Fruit fly (Drosophila melanogaster) whole organism, adult: ENCODE data around the gene Prosbeta2R1.
A peak's percentile ranks its signal among the peaks of the same experiment; 100 is the strongest.

Experiments used
- CG11617 ChIP-seq: fragments of 200-800 bp; sonication (Bioruptor generic); optimal IDR thresholded peaks from 2 replicates; lab custom pipeline; 2017; ENCODE audit warnings: mild to moderate bottlenecking, missing biosample characterization, missing genetic modification reagents, missing genetic modification characterization
- CG12768 ChIP-seq: fragments of 200-800 bp; sonication (Bioruptor generic); optimal IDR thresholded peaks from 2 replicates; lab custom pipeline; 2017; ENCODE audit warnings: missing biosample characterization, missing genetic modification characterization, mild to moderate bottlenecking, moderate library complexity, missing genetic modification reagents
- CG14711 ChIP-seq: fragments of 200-800 bp; sonication (Bioruptor generic); optimal IDR thresholded peaks from 2 replicates; lab custom pipeline; 2018; ENCODE audit warnings: missing biosample characterization, mild to moderate bottlenecking, missing genetic modification characterization, moderate library complexity
- CG1620 ChIP-seq: fragments of 200-800 bp; sonication (Bioruptor generic); optimal IDR thresholded peaks from 2 replicates; lab custom pipeline; 2016; ENCODE audit warnings: missing biosample characterization, missing genetic modification characterization
- CG33017 ChIP-seq: fragments of 200-800 bp; sonication (Bioruptor generic); optimal IDR thresholded peaks from 2 replicates; lab custom pipeline; 2018; ENCODE audit warnings: missing biosample characterization, mild to moderate bottlenecking, missing genetic modification characterization, moderate library complexity
- CG5204 ChIP-seq: fragments of 200-800 bp; sonication (Bioruptor generic); optimal IDR thresholded peaks from 2 replicates; lab custom pipeline; 2016; ENCODE audit warnings: missing biosample characterization, missing genetic modification characterization
- CG7045 ChIP-seq: fragments of 200-800 bp; sonication (Bioruptor generic); optimal IDR thresholded peaks from 2 replicates; lab custom pipeline; 2017; ENCODE audit warnings: missing biosample characterization, mild to moderate bottlenecking, missing genetic modification characterization
- CG7101 ChIP-seq: fragments of 200-800 bp; sonication (Bioruptor generic); optimal IDR thresholded peaks from 2 replicates; lab custom pipeline; 2018; ENCODE audit warnings: missing biosample characterization, mild to moderate bottlenecking, missing genetic modification characterization, moderate library complexity
- Clk ChIP-seq: fragments of 200-800 bp; sonication (Bioruptor generic); optimal IDR thresholded peaks from 2 replicates; lab custom pipeline; 2017; ENCODE audit warnings: missing biosample characterization, missing genetic modification characterization
- Crg-1 ChIP-seq: fragments of 200-800 bp; sonication (Bioruptor generic); optimal IDR thresholded peaks from 2 replicates; lab custom pipeline; 2016; ENCODE audit warnings: missing biosample characterization, missing genetic modification characterization
- Hr96 ChIP-seq: fragments of 200-800 bp; sonication (Bioruptor generic); optimal IDR thresholded peaks from 2 replicates; lab custom pipeline; 2016; ENCODE audit warnings: missing biosample characterization, missing genetic modification characterization
- Mnt ChIP-seq: fragments of 200-800 bp; sonication (Bioruptor generic); optimal IDR thresholded peaks from 2 replicates; lab custom pipeline; 2016; ENCODE audit warnings: missing biosample characterization, mild to moderate bottlenecking, missing genetic modification characterization
- bab1 ChIP-seq: fragments of 200-800 bp; sonication (Bioruptor generic); optimal IDR thresholded peaks from 3 replicates; lab custom pipeline; 2019; ENCODE audit warnings: missing biosample characterization, mild to moderate bottlenecking, missing genetic modification characterization, moderate library complexity
- cic ChIP-seq: fragments of 200-800 bp; sonication (Bioruptor generic); optimal IDR thresholded peaks from 2 replicates; lab custom pipeline; 2017; ENCODE audit warnings: missing biosample characterization, mild to moderate bottlenecking, missing genetic modification characterization, moderate library complexity
- cnc ChIP-seq, 2 experiments: fragments of >200 bp; optimal IDR thresholded peaks; 2 replicates each; lab custom pipeline; 2017
- kay ChIP-seq: fragments of 200-800 bp; sonication (Bioruptor generic); peaks from one replicate; lab custom pipeline; 2016; ENCODE audit warnings: missing biosample characterization, missing genetic modification characterization, borderline replicate concordance
- ovo ChIP-seq: fragments of 200-800 bp; sonication (Bioruptor generic); optimal IDR thresholded peaks from 2 replicates; lab custom pipeline; 2016; ENCODE audit warnings: missing biosample characterization, missing genetic modification characterization
- pad ChIP-seq: fragments of 200-800 bp; sonication (Bioruptor generic); optimal IDR thresholded peaks from 3 replicates; lab custom pipeline; 2017; ENCODE audit warnings: missing biosample characterization, missing genetic modification characterization, mild to moderate bottlenecking, moderate library complexity, missing genetic modification reagents
- tj ChIP-seq: fragments of 200-800 bp; sonication (Bioruptor generic); optimal IDR thresholded peaks from 3 replicates; lab custom pipeline; 2017; ENCODE audit warnings: missing biosample characterization, mild to moderate bottlenecking, missing genetic modification characterization, moderate library complexity
- toe ChIP-seq: fragments of 200-800 bp; sonication (Bioruptor generic); optimal IDR thresholded peaks from 2 replicates; lab custom pipeline; 2016; ENCODE audit warnings: missing biosample characterization, missing genetic modification characterization

The Prosbeta2R1 gene

dm6 chrX:5800634-5801033, 8.1 kb upstream of the Prosbeta2R1 start:
- TF ChIP-seq CG11617 (GFP tag; lab: Kevin White, UChicago) (no peak), CG12768 (GFP tag; lab: Kevin White, UChicago) (no peak), CG7101 (tag; lab: Kevin White, UChicago) (no peak), CG14711 (tag; lab: Kevin White, UChicago) (no peak), pad (no peak)

dm6 chrX:5804377-5804776, 4.4 kb upstream of the Prosbeta2R1 start, which contains the start of gene Cpr5C:
Gene Cpr5C (plus strand): TSS chrX:5804677.
- TF ChIP-seq Crg-1 (GFP tag; lab: Kevin White, UChicago), result no peak

dm6 chrX:5812877-5813276, 4.1 kb downstream of the Prosbeta2R1 start, which contains the start of gene CG44329:
Gene CG44329 (minus strand): TSS chrX:5812977.
- TF ChIP-seq kay (GFP tag; lab: Kevin White, UChicago) (no peak), CG33017 (tag; lab: Kevin White, UChicago) (no peak), CG7101 (tag; lab: Kevin White, UChicago) (no peak), Mnt (GFP tag; lab: Kevin White, UChicago) (no peak), cnc (optimal IDR thresholded peaks at IDR 0.05; lab: Kevin White, UChicago) (no peak), CG5204 (GFP tag; lab: Kevin White, UChicago) (no peak), ovo (no peak), CG7045 (no peak), tj (GFP tag; lab: Kevin White, UChicago) (no peak), Clk (GFP tag; lab: Kevin White, UChicago) (no peak), bab1 (GFP tag; lab: Kevin White, UChicago) (no peak), CG14711 (tag; lab: Kevin White, UChicago) (no peak), pad (no peak), CG12768 (GFP tag; lab: Kevin White, UChicago) (no peak)

dm6 chrX:5815720-5816119, 7.0 kb downstream of the Prosbeta2R1 start, which contains the start of gene AgmNAT:
Gene AgmNAT (minus strand): TSS chrX:5815820.
- no peak for TF ChIP-seq CG7045
- no peak for TF ChIP-seq bab1 (GFP tag; lab: Kevin White, UChicago)
- TF ChIP-seq CG12768 (GFP tag; lab: Kevin White, UChicago), result no peak
- no peak for TF ChIP-seq CG14711 (tag; lab: Kevin White, UChicago)
- TF ChIP-seq Hr96, result no peak
- TF ChIP-seq Mnt (GFP tag; lab: Kevin White, UChicago), result peak; percentile 45
- no peak for TF ChIP-seq CG11617 (GFP tag; lab: Kevin White, UChicago)
- TF ChIP-seq pad, result no peak

- TF ChIP-seq cnc (optimal IDR thresholded peaks at IDR 0.05; lab: Kevin White, UChicago) (no peak), kay (GFP tag; lab: Kevin White, UChicago) (no peak), pad (no peak), CG7101 (tag; lab: Kevin White, UChicago) (no peak), CG33017 (tag; lab: Kevin White, UChicago) (no peak), CG5204 (GFP tag; lab: Kevin White, UChicago) (no peak), CG14711 (tag; lab: Kevin White, UChicago) (no peak), CG7045 (no peak), CG11617 (GFP tag; lab: Kevin White, UChicago) (no peak)
Measured at dm6 chrX:5817191-5817590, 8.4 kb downstream of the Prosbeta2R1 start.

- no peak for TF ChIP-seq CG7101 (tag; lab: Kevin White, UChicago)
- no peak for TF ChIP-seq CG12768 (GFP tag; lab: Kevin White, UChicago)
- TF ChIP-seq pad, result no peak
- TF ChIP-seq Mnt (GFP tag; lab: Kevin White, UChicago), result no peak
- no peak for TF ChIP-seq toe (GFP tag; lab: Kevin White, UChicago)
- TF ChIP-seq kay (GFP tag; lab: Kevin White, UChicago), result no peak
- no peak for TF ChIP-seq tj (GFP tag; lab: Kevin White, UChicago)
- TF ChIP-seq Crg-1 (GFP tag; lab: Kevin White, UChicago), result no peak
- TF ChIP-seq CG14711 (tag; lab: Kevin White, UChicago), result no peak
- no peak for TF ChIP-seq cnc (optimal IDR thresholded peaks at IDR 0.05; lab: Kevin White, UChicago)
- no peak for TF ChIP-seq CG11617 (GFP tag; lab: Kevin White, UChicago)
Measured at dm6 chrX:5818428-5818827, 9.7 kb downstream of the Prosbeta2R1 start, which contains the start of gene CG15765. Gene CG15765 (plus strand): TSS chrX:5818559.

- TF ChIP-seq Crg-1 (GFP tag; lab: Kevin White, UChicago) (no peak), CG33017 (tag; lab: Kevin White, UChicago) (no peak), kay (GFP tag; lab: Kevin White, UChicago) (no peak), cnc (optimal IDR thresholded peaks at IDR 0.05; lab: Kevin White, UChicago) (no peak), tj (GFP tag; lab: Kevin White, UChicago) (no peak), CG5204 (GFP tag; lab: Kevin White, UChicago) (no peak), bab1 (GFP tag; lab: Kevin White, UChicago) (no peak), cic (GFP tag; lab: Kevin White, UChicago) (no peak), CG11617 (GFP tag; lab: Kevin White, UChicago) (no peak), Mnt (GFP tag; lab: Kevin White, UChicago) (no peak), toe (GFP tag; lab: Kevin White, UChicago) (no peak), CG7101 (tag; lab: Kevin White, UChicago) (no peak), Clk (GFP tag; lab: Kevin White, UChicago) (no peak), ovo (no peak), CG14711 (tag; lab: Kevin White, UChicago) (no peak), Hr96 (no peak), CG1620 (GFP tag; lab: Kevin White, UChicago) (no peak), CG7045 (no peak)
Measured at dm6 chrX:5819972-5820371, 11.2 kb downstream of the Prosbeta2R1 start.
